Worm (Caenorhabditis elegans): Measurements from ENCODE around the gene cest-1.1.
"Not testable (repeated sequence)": the region's sequence is repeated elsewhere in the genome, so short reads cannot be mapped to it uniquely, and the experiment has no call there.

cest-1.1 gene

DNA sequence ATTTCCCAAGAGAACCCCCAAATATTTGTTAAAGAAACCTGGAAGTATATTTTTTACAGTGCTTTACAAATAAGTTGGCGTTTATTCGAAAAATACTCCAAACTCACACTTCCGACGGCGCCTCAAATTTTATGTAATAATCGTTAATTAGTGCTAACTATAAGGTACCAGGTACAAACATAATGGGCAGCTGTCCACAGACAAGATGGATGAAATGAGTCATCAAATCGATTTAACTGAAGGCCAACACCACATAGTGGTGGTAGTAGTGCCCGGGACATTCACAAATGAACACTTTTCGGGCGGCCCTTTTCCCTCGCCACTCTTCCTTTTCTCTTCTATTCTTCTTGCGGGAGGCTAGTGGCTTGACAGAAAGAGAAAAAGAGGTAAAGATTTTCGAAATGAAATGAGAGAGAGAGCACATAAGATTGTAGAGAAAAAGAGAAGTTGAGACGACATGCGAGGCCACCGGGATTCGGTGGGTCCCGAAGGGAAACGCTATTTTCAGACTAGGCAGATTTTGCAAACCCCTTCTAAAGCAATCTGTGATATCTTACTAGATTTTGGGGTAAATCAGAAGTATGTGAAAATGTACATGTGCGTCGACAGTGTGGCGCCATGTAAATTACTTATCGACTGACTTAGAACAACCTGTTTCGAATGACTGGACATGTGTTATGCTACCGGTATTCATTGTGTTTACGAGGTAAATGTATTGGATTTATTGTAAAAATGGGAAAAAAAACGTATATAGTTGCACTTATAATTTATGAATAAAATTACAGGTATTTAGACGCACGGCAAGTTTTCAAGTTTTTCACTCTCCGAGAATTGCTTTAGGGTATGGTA is 27.1 kb downstream of the cest-1.1 start:
- TF ChIP-seq blmp-1 (tag; optimal IDR thresholded peaks at IDR 0.05; ENCODE audit: insufficient read depth) = peak; percentile 19
- TF ChIP-seq gmeb-1 (tag; optimal IDR thresholded peaks at IDR 0.05) = no peak
- no peak for TF ChIP-seq ztf-11 (tag; optimal IDR thresholded peaks at IDR 0.05)
- no peak for TF ChIP-seq ceh-82 (tag; optimal IDR thresholded peaks at IDR 0.05)
- TF ChIP-seq lsy-2 (tag; optimal IDR thresholded peaks at IDR 0.05) = peak in 1 of 2 experiments; percentile 16
- TF ChIP-seq sma-3 (GFP tag; optimal IDR thresholded peaks at IDR 0.05) = peak; percentile 34
- peak; percentile 11 for TF ChIP-seq sma-9 (GFP tag; optimal IDR thresholded peaks at IDR 0.05)
- TF ChIP-seq sma-9 (tag; optimal IDR thresholded peaks at IDR 0.05) = no peak
- TF ChIP-seq ztf-4 (tag; optimal IDR thresholded peaks at IDR 0.05) = no peak
- peak; percentile 36 for TF ChIP-seq fos-1 (tag; optimal IDR thresholded peaks at IDR 0.05)
- TF ChIP-seq egl-27 (tag; optimal IDR thresholded peaks at IDR 0.05) = no peak
- TF ChIP-seq nhr-237 (tag; optimal IDR thresholded peaks at IDR 0.05) = no peak
- peak; percentile 46 for TF ChIP-seq C34F6.9 (tag; optimal IDR thresholded peaks at IDR 0.05)
- peak; percentile 53 for TF ChIP-seq nhr-129 (tag; optimal IDR thresholded peaks at IDR 0.05)
- TF ChIP-seq lin-11 (tag; optimal IDR thresholded peaks at IDR 0.05) = no peak
- peak; percentile 10 for TF ChIP-seq nhr-25 (tag; optimal IDR thresholded peaks at IDR 0.05)

ce11 chrV:14137766-14138165 is 28.8 kb downstream of the cest-1.1 start, which contains the start of gene AH10.4:
TSS of gene AH10.4 (minus strand) at chrV:14137866.
- TF ChIP-seq lin-39, ztf-4, ceh-82 (tag; optimal IDR thresholded peaks at IDR 0.05): not testable (repeated sequence)

ce11 chrV:14136152-14136551 is 30.4 kb downstream of the cest-1.1 start:
- peak; percentile 56 for TF ChIP-seq ceh-16 (tag; optimal IDR thresholded peaks at IDR 0.05)
- TF ChIP-seq sma-9 (GFP tag; optimal IDR thresholded peaks at IDR 0.05) = peak; percentile 78
- TF ChIP-seq sma-9 (tag; optimal IDR thresholded peaks at IDR 0.05) = no peak
- peak; percentile 63 for TF ChIP-seq nhr-21 (tag; optimal IDR thresholded peaks at IDR 0.05)
- TF ChIP-seq sem-4 (tag; optimal IDR thresholded peaks at IDR 0.05) = peak; percentile 14
- TF ChIP-seq lsy-2 (tag; optimal IDR thresholded peaks at IDR 0.05) = peak; percentile 6 to 62
- no peak for TF ChIP-seq ztf-4 (tag; optimal IDR thresholded peaks at IDR 0.05)
- TF ChIP-seq unc-62 (GFP tag; optimal IDR thresholded peaks at IDR 0.05) = no peak
- TF ChIP-seq nhr-10 (tag; optimal IDR thresholded peaks at IDR 0.05) = no peak
- TF ChIP-seq C34F6.9 (tag; optimal IDR thresholded peaks at IDR 0.05) = peak; percentile 79
- TF ChIP-seq F13H6.1 (tag; optimal IDR thresholded peaks at IDR 0.05) = peak; percentile 86
- no peak for TF ChIP-seq nhr-11 (tag; optimal IDR thresholded peaks at IDR 0.05)
- no peak for TF ChIP-seq nhr-237 (tag; optimal IDR thresholded peaks at IDR 0.05)
- TF ChIP-seq nhr-129 (tag; optimal IDR thresholded peaks at IDR 0.05) = peak; percentile 92
- TF ChIP-seq ztf-11 (tag; optimal IDR thresholded peaks at IDR 0.05) = no peak
- no peak for TF ChIP-seq unc-39 (tag; optimal IDR thresholded peaks at IDR 0.05)
- peak; percentile 69 for TF ChIP-seq unc-55 (GFP tag; optimal IDR thresholded peaks at IDR 0.05)
- no peak for TF ChIP-seq dmd-4 (tag; optimal IDR thresholded peaks at IDR 0.05)
- no peak for TF ChIP-seq lin-39 (tag; optimal IDR thresholded peaks at IDR 0.05)
- peak; percentile 32 for TF ChIP-seq lin-13 (GFP tag; optimal IDR thresholded peaks at IDR 0.05)
- TF ChIP-seq ZK546.5 (tag; optimal IDR thresholded peaks at IDR 0.05) = no peak
- no peak for TF ChIP-seq Y55F3AM.14 (GFP tag; optimal IDR thresholded peaks at IDR 0.05)
- TF ChIP-seq lin-11 (tag; optimal IDR thresholded peaks at IDR 0.05) = no peak
- TF ChIP-seq nhr-23 (tag; optimal IDR thresholded peaks at IDR 0.05) = no peak
- TF ChIP-seq nhr-25 (tag; optimal IDR thresholded peaks at IDR 0.05) = peak; percentile 75
- no peak for TF ChIP-seq R02D3.7 (tag; optimal IDR thresholded peaks at IDR 0.05)
- no peak for TF ChIP-seq mab-5 (tag; optimal IDR thresholded peaks at IDR 0.05)
- TF ChIP-seq aly-2 (tag; optimal IDR thresholded peaks at IDR 0.05) = no peak
- no peak for TF ChIP-seq skn-1 (tag; optimal IDR thresholded peaks at IDR 0.05)
- no peak for TF ChIP-seq nhr-12 (tag; optimal IDR thresholded peaks at IDR 0.05)
- peak; percentile 76 for TF ChIP-seq egl-27 (tag; optimal IDR thresholded peaks at IDR 0.05)
- TF ChIP-seq gmeb-1 (tag; optimal IDR thresholded peaks at IDR 0.05) = peak; percentile 42
- peak; percentile 28 to 70 for TF ChIP-seq mdl-1 (tag; optimal IDR thresholded peaks at IDR 0.05)
- no peak for TF ChIP-seq ama-1 (optimal IDR thresholded peaks at IDR 0.05)
- TF ChIP-seq elt-1 (tag; optimal IDR thresholded peaks at IDR 0.05) = no peak
- peak; percentile 12 for TF ChIP-seq snpc-4 (tag; optimal IDR thresholded peaks at IDR 0.05)
- TF ChIP-seq fos-1 (tag; optimal IDR thresholded peaks at IDR 0.05) = peak; percentile 87
- TF ChIP-seq mbf-1 (tag; optimal IDR thresholded peaks at IDR 0.05) = no peak
- no peak for TF ChIP-seq nhr-6 (tag; optimal IDR thresholded peaks at IDR 0.05)
- peak; percentile 84 for TF ChIP-seq sma-3 (GFP tag; optimal IDR thresholded peaks at IDR 0.05)
- no peak for TF ChIP-seq nhr-77 (tag; optimal IDR thresholded peaks at IDR 0.05)
- peak; percentile 37 for TF ChIP-seq ceh-82 (tag; optimal IDR thresholded peaks at IDR 0.05)
- no peak for TF ChIP-seq elt-3 (tag; optimal IDR thresholded peaks at IDR 0.05)
- TF ChIP-seq blmp-1 (tag; optimal IDR thresholded peaks at IDR 0.05; ENCODE audit: insufficient read depth) = peak; percentile 50
- TF ChIP-seq ztf-1 (GFP tag; conservative IDR thresholded peaks at IDR 0.05) = no peak
- peak; percentile 31 for TF ChIP-seq zag-1 (tag; optimal IDR thresholded peaks at IDR 0.05)

Data from whole organism, L2 larva.